Worm (Caenorhabditis elegans): ENCODE measurements around the gene C33B4.5.

ce11 chrII:11400386-11400785 is 17.3 kb downstream of the C33B4.5 start:
- TF ChIP-seq cog-1 (tag; optimal IDR thresholded peaks at IDR 0.05): no peak
- TF ChIP-seq T22C8.4 (GFP tag; IDR thresholded peaks at IDR 0.05): no peak

Measured in whole organism, midembryonic.